Worm (Caenorhabditis elegans) whole organism, midembryonic: ENCODE measurements around the gene dlc-1.

Source experiments
- med-1 ChIP-seq: sonication (generic microtip); optimal IDR thresholded peaks from 2 replicates; lab custom pipeline; 2017; ENCODE audit warnings: missing genetic modification characterization, mild to moderate bottlenecking, missing compliant biosample characterization, antibody characterized with exemption, missing genetic modification reagents; ENCODE audit not compliant: insufficient read depth
- tab-1 ChIP-seq: fragments of 200-800 bp; sonication (Bioruptor generic); IDR thresholded peaks from 2 replicates; pipeline ENCODE4 v1.3.6; 2022; ENCODE audit warnings: missing genetic modification characterization, missing compliant biosample characterization

DNA sequence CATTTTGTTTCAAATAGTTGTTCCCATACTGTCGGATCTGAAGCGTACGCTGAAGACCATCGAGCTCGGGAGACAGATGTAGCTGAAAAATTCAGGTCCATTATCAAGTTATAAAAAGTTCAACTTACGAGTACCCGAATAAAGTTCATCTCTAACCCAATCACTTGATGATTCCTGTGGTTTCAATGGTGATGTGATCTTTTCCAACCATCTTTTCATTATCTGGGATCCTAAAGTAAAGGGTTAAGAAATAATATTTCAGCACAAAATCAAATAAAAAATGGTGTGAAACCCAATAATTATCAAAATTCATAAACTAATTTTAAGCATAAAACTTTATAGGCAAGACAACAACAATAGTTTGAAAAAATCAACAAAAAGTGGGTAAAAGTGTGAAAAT, 36.4 kb downstream of the dlc-1 start, which contains the start of gene C05D11.8:
- no peak for TF ChIP-seq tab-1 (GFP tag; lab: Robert Waterston, UW)
- TF ChIP-seq med-1, result no peak
